Fruit fly (Drosophila melanogaster) whole organism, embryonic: ENCODE results near the gene CG31819.
A peak's percentile ranks its signal among the peaks of the same experiment; 100 is the strongest.

ENCODE experiments used
- Asciz ChIP-seq: fragments of 200-800 bp; sonication (Bioruptor generic); optimal IDR thresholded peaks from 2 replicates; lab custom pipeline; 2017; ENCODE audit warnings: missing biosample characterization, mild to moderate bottlenecking, missing genetic modification characterization, missing genetic modification reagents
- CG10274 ChIP-seq: fragments of 200-800 bp; sonication (Bioruptor generic); optimal IDR thresholded peaks from 3 replicates; lab custom pipeline; 2017; ENCODE audit warnings: missing biosample characterization, mild to moderate bottlenecking, missing genetic modification characterization
- CG11456 ChIP-seq: fragments of 200-800 bp; sonication (Bioruptor generic); IDR thresholded peaks from 3 replicates; pipeline ENCODE4 v1.3.6; 2022; ENCODE audit warnings: missing biosample characterization, missing genetic modification characterization
- CG13775 ChIP-seq: fragments of 200-800 bp; sonication (Bioruptor generic); optimal IDR thresholded peaks from 3 replicates; lab custom pipeline; 2017; ENCODE audit warnings: missing biosample characterization, mild to moderate bottlenecking, missing genetic modification characterization
- CG15479 ChIP-seq: fragments of 200-800 bp; sonication (Bioruptor generic); optimal IDR thresholded peaks from 3 replicates; lab custom pipeline; 2019; ENCODE audit warnings: missing biosample characterization, mild to moderate bottlenecking, missing genetic modification characterization, moderate library complexity
- CG17568 ChIP-seq: fragments of 200-800 bp; sonication (Bioruptor generic); optimal IDR thresholded peaks from 2 replicates; lab custom pipeline; 2018; ENCODE audit warnings: missing biosample characterization, mild to moderate bottlenecking, missing genetic modification characterization, moderate library complexity
- CG17912 ChIP-seq: fragments of 200-800 bp; sonication (Bioruptor generic); optimal IDR thresholded peaks from 2 replicates; lab custom pipeline; 2018; ENCODE audit warnings: missing biosample characterization, mild to moderate bottlenecking, missing genetic modification characterization
- CG2129 ChIP-seq: fragments of 200-800 bp; sonication (Bioruptor generic); IDR thresholded peaks from 2 replicates; pipeline ENCODE4 v1.3.6; 2022; ENCODE audit warnings: missing biosample characterization, missing genetic modification characterization; ENCODE audit not compliant: partially characterized antibody
- CG3838 ChIP-seq: fragments of 200-800 bp; sonication (Bioruptor generic); optimal IDR thresholded peaks from 3 replicates; lab custom pipeline; 2016; ENCODE audit warnings: missing biosample characterization, missing genetic modification characterization
- CG4282 ChIP-seq: fragments of 200-800 bp; sonication (Bioruptor generic); optimal IDR thresholded peaks from 2 replicates; lab custom pipeline; 2016; ENCODE audit warnings: missing biosample characterization, missing genetic modification characterization
- CG4707 ChIP-seq: fragments of 200-800 bp; sonication (Bioruptor generic); optimal IDR thresholded peaks from 2 replicates; lab custom pipeline; 2018; ENCODE audit warnings: missing biosample characterization, mild to moderate bottlenecking, missing genetic modification characterization, moderate library complexity
- CG6689 ChIP-seq: fragments of 200-800 bp; sonication (Bioruptor generic); IDR thresholded peaks from 2 replicates; pipeline ENCODE4 v1.3.6; 2022; ENCODE audit warnings: missing biosample characterization, missing genetic modification characterization
- CG6791 ChIP-seq: fragments of 200-800 bp; sonication (Bioruptor generic); IDR thresholded peaks from 3 replicates; pipeline ENCODE4 v1.3.6; 2022; ENCODE audit warnings: missing biosample characterization, missing genetic modification characterization; ENCODE audit not compliant: partially characterized antibody
- CG7271 ChIP-seq: fragments of 200-800 bp; sonication (Bioruptor generic); optimal IDR thresholded peaks from 2 replicates; lab custom pipeline; 2018; ENCODE audit warnings: missing biosample characterization, mild to moderate bottlenecking, missing genetic modification characterization, moderate library complexity
- CG7839 ChIP-seq: fragments of 200-800 bp; sonication (Bioruptor generic); optimal IDR thresholded peaks from 3 replicates; lab custom pipeline; 2018; ENCODE audit warnings: missing biosample characterization, mild to moderate bottlenecking, missing genetic modification characterization, moderate library complexity
- CG7963 ChIP-seq: fragments of 200-800 bp; sonication (Bioruptor generic); IDR thresholded peaks from 3 replicates; pipeline ENCODE4 v1.3.6; 2022; ENCODE audit warnings: missing biosample characterization, missing genetic modification characterization; ENCODE audit not compliant: partially characterized antibody
- CG8281 ChIP-seq: fragments of 200-800 bp; sonication (Bioruptor generic); optimal IDR thresholded peaks from 2 replicates; lab custom pipeline; 2018; ENCODE audit warnings: missing biosample characterization, mild to moderate bottlenecking, missing genetic modification characterization, moderate library complexity
- CG8290 ChIP-seq, 3 experiments: fragments of 200-800 bp; sonication (Bioruptor generic); optimal IDR thresholded peaks; 2 replicates each; lab custom pipeline; 2016 to 2019; ENCODE audit warnings: missing biosample characterization in 3 of 3, missing genetic modification characterization in 3 of 3, mild to moderate bottlenecking in 2 of 3, moderate library complexity in 1 of 3
- CG9609 ChIP-seq: fragments of 200-800 bp; sonication (Bioruptor generic); optimal IDR thresholded peaks from 3 replicates; lab custom pipeline; 2016; ENCODE audit warnings: missing biosample characterization, missing genetic modification characterization
- CrebB ChIP-seq: fragments of 200-800 bp; sonication (Bioruptor generic); optimal IDR thresholded peaks from 3 replicates; lab custom pipeline; 2018; ENCODE audit warnings: missing biosample characterization, mild to moderate bottlenecking, missing genetic modification characterization
- Dll ChIP-seq: fragments of 200-800 bp; sonication (Bioruptor generic); IDR thresholded peaks from 4 replicates; pipeline ENCODE4 v1.3.6; 2022; ENCODE audit warnings: missing biosample characterization, missing genetic modification characterization; ENCODE audit not compliant: partially characterized antibody
- Fer3 ChIP-seq: fragments of 200-800 bp; sonication (Bioruptor generic); optimal IDR thresholded peaks from 2 replicates; lab custom pipeline; 2018; ENCODE audit warnings: missing biosample characterization, mild to moderate bottlenecking, missing genetic modification characterization, moderate library complexity
- Hr78 ChIP-seq, 2 experiments: fragments of 200-800 bp in 1 of 2; fragments of >200 bp in 1 of 2; sonication (Bioruptor generic) in 1 of 2; optimal IDR thresholded peaks; 2 replicates each; lab custom pipeline; 2017 to 2019; ENCODE audit warnings: missing biosample characterization in 2 of 2, missing genetic modification characterization in 2 of 2, mild to moderate bottlenecking in 1 of 2, moderate library complexity in 1 of 2
- Jarid2 ChIP-seq: fragments of 200-800 bp; sonication (Bioruptor generic); optimal IDR thresholded peaks from 3 replicates; lab custom pipeline; 2017; ENCODE audit warnings: mild to moderate bottlenecking, missing biosample characterization, missing genetic modification reagents, missing genetic modification characterization
- Ptx1 ChIP-seq: fragments of 200-800 bp; sonication (Bioruptor generic); IDR thresholded peaks from 2 replicates; pipeline ENCODE4 v1.3.6; 2022; ENCODE audit warnings: missing biosample characterization, missing genetic modification characterization
- Scr ChIP-seq: fragments of 200-800 bp; sonication (Bioruptor generic); IDR thresholded peaks from 2 replicates; pipeline ENCODE4 v1.3.6; 2022; ENCODE audit warnings: missing biosample characterization, missing genetic modification characterization; ENCODE audit not compliant: partially characterized antibody
- Sox100B ChIP-seq: fragments of 200-800 bp; sonication (Bioruptor generic); optimal IDR thresholded peaks from 3 replicates; lab custom pipeline; 2018; ENCODE audit warnings: missing biosample characterization, mild to moderate bottlenecking, missing genetic modification characterization
- aop ChIP-seq: fragments of 200-800 bp; sonication (Bioruptor generic); IDR thresholded peaks from 2 replicates; pipeline ENCODE4 v1.3.6; 2022; ENCODE audit warnings: missing biosample characterization, missing genetic modification characterization
- chm ChIP-seq: fragments of 200-800 bp; sonication (Bioruptor generic); IDR thresholded peaks from 2 replicates; pipeline ENCODE4 v1.3.6; 2022; ENCODE audit warnings: missing biosample characterization, missing genetic modification characterization
- eve ChIP-seq, 2 experiments: fragments of >200 bp; optimal IDR thresholded peaks; 2 replicates each; lab custom pipeline; 2017; ENCODE audit warnings: missing biosample characterization in 2 of 2, missing genetic modification characterization in 2 of 2
- eyg ChIP-seq: fragments of 200-800 bp; sonication (Bioruptor generic); optimal IDR thresholded peaks from 3 replicates; lab custom pipeline; 2016; ENCODE audit warnings: missing biosample characterization, missing genetic modification characterization
- grau ChIP-seq: fragments of 200-800 bp; optimal IDR thresholded peaks from 3 replicates; lab custom pipeline; 2019; ENCODE audit warnings: missing biosample characterization, mild to moderate bottlenecking, missing genetic modification characterization, moderate library complexity
- hkb ChIP-seq, 2 experiments: fragments of 200-800 bp in 1 of 2; fragments of >200 bp in 1 of 2; sonication (Bioruptor generic) in 1 of 2; IDR thresholded peaks in 1 of 2; optimal IDR thresholded peaks in 1 of 2; 2 replicates each; pipeline versions ENCODE4 v1.3.6 to Lab custom; 2017 to 2022; ENCODE audit warnings: missing biosample characterization in 1 of 2, missing genetic modification characterization in 1 of 2
- hth ChIP-seq: fragments of >200 bp; optimal IDR thresholded peaks from 2 replicates; lab custom pipeline; 2017; ENCODE audit warnings: inconsistent platforms
- nerfin-1 ChIP-seq: fragments of 200-800 bp; sonication (Bioruptor generic); optimal IDR thresholded peaks from 3 replicates; lab custom pipeline; 2019; ENCODE audit warnings: missing biosample characterization, mild to moderate bottlenecking, missing genetic modification characterization, moderate library complexity
- pan ChIP-seq, 4 experiments: fragments of >200 bp in 3 of 4; fragments of 200-800 bp in 1 of 4; sonication (Bioruptor generic) in 1 of 4; optimal IDR thresholded peaks in 3 of 4; IDR thresholded peaks in 1 of 4; 2 replicates each; pipeline versions ENCODE4 v1.3.6 to Lab custom; 2017 to 2022; ENCODE audit warnings: missing biosample characterization in 2 of 4, missing genetic modification characterization in 2 of 4, mixed read lengths in 1 of 4
- pnt ChIP-seq: fragments of 200-800 bp; sonication (Bioruptor generic); optimal IDR thresholded peaks from 3 replicates; lab custom pipeline; 2016; ENCODE audit warnings: missing biosample characterization, missing genetic modification characterization
- ro ChIP-seq: fragments of 200-800 bp; sonication (Bioruptor generic); IDR thresholded peaks from 2 replicates; pipeline ENCODE4 v1.3.6; 2022; ENCODE audit warnings: missing biosample characterization, missing genetic modification characterization
- salm ChIP-seq: fragments of 200-800 bp; sonication (Bioruptor generic); optimal IDR thresholded peaks from 2 replicates; lab custom pipeline; 2018; ENCODE audit warnings: missing biosample characterization, mild to moderate bottlenecking, missing genetic modification characterization
- sna ChIP-seq: fragments of 200-800 bp; sonication (Bioruptor generic); IDR thresholded peaks from 2 replicates; pipeline ENCODE4 v1.3.6; 2022; ENCODE audit warnings: missing biosample characterization, missing genetic modification characterization; ENCODE audit not compliant: partially characterized antibody
- sob ChIP-seq: fragments of 200-800 bp; sonication (Bioruptor generic); IDR thresholded peaks from 2 replicates; pipeline ENCODE4 v1.3.6; 2022; ENCODE audit warnings: missing biosample characterization, missing genetic modification characterization
- tll ChIP-seq, 2 experiments: fragments of 200-800 bp in 1 of 2; fragments of >200 bp in 1 of 2; sonication (Bioruptor generic) in 1 of 2; optimal IDR thresholded peaks; 2 replicates each; lab custom pipeline; 2017 to 2019; ENCODE audit warnings: missing biosample characterization in 2 of 2, missing genetic modification characterization in 2 of 2, mild to moderate bottlenecking in 1 of 2, moderate library complexity in 1 of 2

Gene CG31819

dm6 chr2L:16251598-16252131 lies 40.4 kb downstream of the CG31819 start, which contains the start of gene CG46309 (continued):
- TF ChIP-seq Hr78 (GFP tag; optimal IDR thresholded peaks at IDR 0.05; lab: Kevin White, UChicago) (no peak), CG4707 (GFP tag; lab: Kevin White, UChicago) (peak; percentile 48), CG7963 (peak; percentile 89), CG6791 (GFP tag; lab: Robert Waterston, UW) (peak; percentile 96), Sox100B (GFP tag; lab: Kevin White, UChicago) (peak; percentile 33), salm (tag; lab: Kevin White, UChicago) (no peak), hkb (optimal IDR thresholded peaks at IDR 0.05; lab: Kevin White, UChicago) (no peak), hkb (GFP tag; IDR thresholded peaks at IDR 0.05; lab: Robert Waterston, UW) (0 out of 2 replicates have a peak, but pooled peaks have one; percentile 14), CG2129 (peak; percentile 33), CG3838 (GFP tag; lab: Kevin White, UChicago) (no peak), CrebB (tag; lab: Kevin White, UChicago) (peak; percentile 72), CG8281 (tag; lab: Kevin White, UChicago) (no peak), grau (peak; percentile 60), Ptx1 (no peak), Dll (peak; percentile 86), CG17568 (GFP tag; lab: Kevin White, UChicago) (peak; percentile 70), Jarid2 (GFP tag; lab: Kevin White, UChicago) (peak; percentile 75), CG7271 (tag; lab: Kevin White, UChicago) (no peak), pan (optimal IDR thresholded peaks at IDR 0.05; lab: Kevin White, UChicago) (no peak), pan (GFP tag; optimal IDR thresholded peaks at IDR 0.05 in 1 of 2, IDR thresholded peaks at IDR 0.05 in 1 of 2) (no peak), pnt (GFP tag; lab: Kevin White, UChicago) (no peak), Asciz (peak; percentile 21), CG11456 (GFP tag; lab: Robert Waterston, UW) (no peak), CG10274 (GFP tag; lab: Kevin White, UChicago) (no peak), CG9609 (GFP tag; lab: Kevin White, UChicago) (no peak), CG8290 (GFP tag; optimal IDR thresholded peaks at IDR 0.05; lab: Kevin White, UChicago) (peak; percentile 94), CG8290 (tag; optimal IDR thresholded peaks at IDR 0.05; lab: Kevin White, UChicago) (peak; percentile 76 to 90), Scr (GFP tag; lab: Robert Waterston, UW) (peak; percentile 89), CG6689 (no peak), nerfin-1 (tag; lab: Kevin White, UChicago) (no peak), tll (GFP tag; optimal IDR thresholded peaks at IDR 0.05; lab: Kevin White, UChicago) (no peak), eyg (GFP tag; lab: Kevin White, UChicago) (no peak), CG13775 (GFP tag; lab: Kevin White, UChicago) (no peak), CG7839 (no peak), Fer3 (tag; lab: Kevin White, UChicago) (peak; percentile 12), aop (GFP tag; lab: Robert Waterston, UW) (no peak), ro (GFP tag; lab: Robert Waterston, UW) (no peak), CG15479 (peak; percentile 60), sob (GFP tag; lab: Robert Waterston, UW) (no peak; the same call in 1 of the 2 replicates), CG4282 (no peak), CG17912 (GFP tag; lab: Kevin White, UChicago) (no peak), chm (GFP tag; lab: Robert Waterston, UW) (no peak), hth (lab: Kevin White, UChicago) (no peak), sna (peak; percentile 92), eve (GFP tag; optimal IDR thresholded peaks at IDR 0.05; lab: Kevin White, UChicago) (no peak)
- TF ChIP-seq, all 482 proteins: peak for 137
